Fruit fly (Drosophila melanogaster) whole organism, adult: ENCODE results near the gene CG33557.

Source experiments
- CG11617 ChIP-seq: fragments of 200-800 bp; sonication (Bioruptor generic); optimal IDR thresholded peaks from 2 replicates; lab custom pipeline; 2017; ENCODE audit warnings: mild to moderate bottlenecking, missing biosample characterization, missing genetic modification reagents, missing genetic modification characterization
- CG12768 ChIP-seq: fragments of 200-800 bp; sonication (Bioruptor generic); optimal IDR thresholded peaks from 2 replicates; lab custom pipeline; 2017; ENCODE audit warnings: missing biosample characterization, missing genetic modification characterization, mild to moderate bottlenecking, moderate library complexity, missing genetic modification reagents
- CG14711 ChIP-seq: fragments of 200-800 bp; sonication (Bioruptor generic); optimal IDR thresholded peaks from 2 replicates; lab custom pipeline; 2018; ENCODE audit warnings: missing biosample characterization, mild to moderate bottlenecking, missing genetic modification characterization, moderate library complexity
- CG1620 ChIP-seq: fragments of 200-800 bp; sonication (Bioruptor generic); optimal IDR thresholded peaks from 2 replicates; lab custom pipeline; 2016; ENCODE audit warnings: missing biosample characterization, missing genetic modification characterization
- CG33017 ChIP-seq: fragments of 200-800 bp; sonication (Bioruptor generic); optimal IDR thresholded peaks from 2 replicates; lab custom pipeline; 2018; ENCODE audit warnings: missing biosample characterization, mild to moderate bottlenecking, missing genetic modification characterization, moderate library complexity
- CG5204 ChIP-seq: fragments of 200-800 bp; sonication (Bioruptor generic); optimal IDR thresholded peaks from 2 replicates; lab custom pipeline; 2016; ENCODE audit warnings: missing biosample characterization, missing genetic modification characterization
- CG7045 ChIP-seq: fragments of 200-800 bp; sonication (Bioruptor generic); optimal IDR thresholded peaks from 2 replicates; lab custom pipeline; 2017; ENCODE audit warnings: missing biosample characterization, mild to moderate bottlenecking, missing genetic modification characterization
- CG7101 ChIP-seq: fragments of 200-800 bp; sonication (Bioruptor generic); optimal IDR thresholded peaks from 2 replicates; lab custom pipeline; 2018; ENCODE audit warnings: missing biosample characterization, mild to moderate bottlenecking, missing genetic modification characterization, moderate library complexity
- Clk ChIP-seq: fragments of 200-800 bp; sonication (Bioruptor generic); optimal IDR thresholded peaks from 2 replicates; lab custom pipeline; 2017; ENCODE audit warnings: missing biosample characterization, missing genetic modification characterization
- Crg-1 ChIP-seq: fragments of 200-800 bp; sonication (Bioruptor generic); optimal IDR thresholded peaks from 2 replicates; lab custom pipeline; 2016; ENCODE audit warnings: missing biosample characterization, missing genetic modification characterization
- Hr96 ChIP-seq: fragments of 200-800 bp; sonication (Bioruptor generic); optimal IDR thresholded peaks from 2 replicates; lab custom pipeline; 2016; ENCODE audit warnings: missing biosample characterization, missing genetic modification characterization
- Mnt ChIP-seq: fragments of 200-800 bp; sonication (Bioruptor generic); optimal IDR thresholded peaks from 2 replicates; lab custom pipeline; 2016; ENCODE audit warnings: missing biosample characterization, mild to moderate bottlenecking, missing genetic modification characterization
- bab1 ChIP-seq: fragments of 200-800 bp; sonication (Bioruptor generic); optimal IDR thresholded peaks from 3 replicates; lab custom pipeline; 2019; ENCODE audit warnings: missing biosample characterization, mild to moderate bottlenecking, missing genetic modification characterization, moderate library complexity
- cic ChIP-seq: fragments of 200-800 bp; sonication (Bioruptor generic); optimal IDR thresholded peaks from 2 replicates; lab custom pipeline; 2017; ENCODE audit warnings: missing biosample characterization, mild to moderate bottlenecking, missing genetic modification characterization, moderate library complexity
- cnc ChIP-seq, 2 experiments: fragments of >200 bp; optimal IDR thresholded peaks; 2 replicates each; lab custom pipeline; 2017
- kay ChIP-seq: fragments of 200-800 bp; sonication (Bioruptor generic); peaks from one replicate; lab custom pipeline; 2016; ENCODE audit warnings: missing biosample characterization, missing genetic modification characterization, borderline replicate concordance
- ovo ChIP-seq: fragments of 200-800 bp; sonication (Bioruptor generic); optimal IDR thresholded peaks from 2 replicates; lab custom pipeline; 2016; ENCODE audit warnings: missing biosample characterization, missing genetic modification characterization
- pad ChIP-seq: fragments of 200-800 bp; sonication (Bioruptor generic); optimal IDR thresholded peaks from 3 replicates; lab custom pipeline; 2017; ENCODE audit warnings: missing biosample characterization, missing genetic modification characterization, mild to moderate bottlenecking, moderate library complexity, missing genetic modification reagents
- tj ChIP-seq: fragments of 200-800 bp; sonication (Bioruptor generic); optimal IDR thresholded peaks from 3 replicates; lab custom pipeline; 2017; ENCODE audit warnings: missing biosample characterization, mild to moderate bottlenecking, missing genetic modification characterization, moderate library complexity
- toe ChIP-seq: fragments of 200-800 bp; sonication (Bioruptor generic); optimal IDR thresholded peaks from 2 replicates; lab custom pipeline; 2016; ENCODE audit warnings: missing biosample characterization, missing genetic modification characterization

The CG33557 gene

dm6 chrX:10009794-10010614 lies 994 bp downstream of the CG33557 start, which contains the start of gene Dna2:
Gene Dna2 (plus strand): TSS chrX:10010481.
- TF ChIP-seq Clk (GFP tag; lab: Kevin White, UChicago) (no peak), tj (GFP tag; lab: Kevin White, UChicago) (no peak), Hr96 (GFP tag; lab: Kevin White, UChicago) (peak; percentile 18), pad (GFP tag; lab: Kevin White, UChicago) (peak; percentile 0), Crg-1 (GFP tag; lab: Kevin White, UChicago) (peak; percentile 12)

- TF ChIP-seq pad (GFP tag; lab: Kevin White, UChicago) (no peak), CG12768 (GFP tag; lab: Kevin White, UChicago) (no peak), ovo (no peak), CG14711 (tag; lab: Kevin White, UChicago) (no peak), CG1620 (GFP tag; lab: Kevin White, UChicago) (no peak), bab1 (GFP tag; lab: Kevin White, UChicago) (no peak), cic (no peak), Crg-1 (GFP tag; lab: Kevin White, UChicago) (no peak), CG11617 (GFP tag; lab: Kevin White, UChicago) (no peak), Clk (GFP tag; lab: Kevin White, UChicago) (no peak), CG7101 (tag; lab: Kevin White, UChicago) (no peak), CG5204 (no peak), cnc (optimal IDR thresholded peaks at IDR 0.05; lab: Kevin White, UChicago) (no peak), toe (GFP tag; lab: Kevin White, UChicago) (no peak), Mnt (GFP tag; lab: Kevin White, UChicago) (no peak), tj (GFP tag; lab: Kevin White, UChicago) (no peak), kay (GFP tag; lab: Kevin White, UChicago) (no peak), CG7045 (GFP tag; lab: Kevin White, UChicago) (no peak), CG33017 (tag; lab: Kevin White, UChicago) (no peak), Hr96 (GFP tag; lab: Kevin White, UChicago) (no peak)
Observed at dm6 chrX:10014738-10015703, 6.0 kb downstream of the CG33557 start.

- TF ChIP-seq tj (GFP tag; lab: Kevin White, UChicago) = no peak
Observed at dm6 chrX:10016724-10017123, 7.7 kb downstream of the CG33557 start, which contains the start of gene Cht6. Gene Cht6 (plus strand): TSS chrX:10016845.

dm6 chrX:10020857-10021256 lies 11.8 kb downstream of the CG33557 start:
- TF ChIP-seq cic (no peak), CG12768 (GFP tag; lab: Kevin White, UChicago) (no peak), toe (GFP tag; lab: Kevin White, UChicago) (no peak), pad (GFP tag; lab: Kevin White, UChicago) (no peak), CG11617 (GFP tag; lab: Kevin White, UChicago) (no peak), Crg-1 (GFP tag; lab: Kevin White, UChicago) (no peak), Hr96 (GFP tag; lab: Kevin White, UChicago) (no peak), cnc (optimal IDR thresholded peaks at IDR 0.05; lab: Kevin White, UChicago) (no peak), kay (GFP tag; lab: Kevin White, UChicago) (no peak), Clk (GFP tag; lab: Kevin White, UChicago) (no peak), bab1 (GFP tag; lab: Kevin White, UChicago) (no peak)

dm6 chrX:10021809-10022208 lies 12.8 kb downstream of the CG33557 start:
- TF ChIP-seq Mnt (GFP tag; lab: Kevin White, UChicago) (no peak), Clk (GFP tag; lab: Kevin White, UChicago) (no peak), pad (GFP tag; lab: Kevin White, UChicago) (no peak), CG33017 (tag; lab: Kevin White, UChicago) (no peak), ovo (no peak), toe (GFP tag; lab: Kevin White, UChicago) (no peak), CG5204 (no peak), cic (no peak), kay (GFP tag; lab: Kevin White, UChicago) (no peak), cnc (optimal IDR thresholded peaks at IDR 0.05; lab: Kevin White, UChicago) (no peak), CG1620 (GFP tag; lab: Kevin White, UChicago) (no peak), CG7045 (GFP tag; lab: Kevin White, UChicago) (no peak), CG14711 (tag; lab: Kevin White, UChicago) (no peak), CG11617 (GFP tag; lab: Kevin White, UChicago) (no peak), Hr96 (GFP tag; lab: Kevin White, UChicago) (no peak), CG7101 (tag; lab: Kevin White, UChicago) (no peak), Crg-1 (GFP tag; lab: Kevin White, UChicago) (no peak)
